Worm (Caenorhabditis elegans): ENCODE measurements around the gene T20B3.14.
A peak's percentile ranks its signal among the peaks of the same experiment; 100 is the strongest.

T20B3.14 gene

ce11 chrV:16774428-16774827 is 46.7 kb downstream of the T20B3.14 start:
- TF ChIP-seq jun-1 (tag; optimal IDR thresholded peaks at IDR 0.05) (no peak), nhr-12 (tag; optimal IDR thresholded peaks at IDR 0.05) (no peak), grh-1 (GFP tag; IDR thresholded peaks at IDR 0.05) (no peak), lin-15B (tag; optimal IDR thresholded peaks at IDR 0.05) (no peak), nhr-85 (tag) (peak; percentile 53), C34B4.2 (tag; optimal IDR thresholded peaks at IDR 0.05) (no peak), lin-39 (tag; optimal IDR thresholded peaks at IDR 0.05) (no peak), ces-1 (GFP tag; optimal IDR thresholded peaks at IDR 0.05) (no peak), elt-3 (tag; optimal IDR thresholded peaks at IDR 0.05) (peak in 1 of 6 experiments; percentile 37), lin-14 (GFP tag; optimal IDR thresholded peaks at IDR 0.05) (peak; percentile 52), blmp-1 (tag; optimal IDR thresholded peaks at IDR 0.05) (peak; percentile 91), mep-1 (tag; optimal IDR thresholded peaks at IDR 0.05) (peak; percentile 45), egl-27 (tag; optimal IDR thresholded peaks at IDR 0.05) (no peak)
